Worm (Caenorhabditis elegans) whole organism, mixed stage, embryonic: Measurements from ENCODE around the gene bus-18.

Experiments
- bed-3 ChIP-seq: fragments of 200-800 bp; sonication (Bioruptor generic); optimal IDR thresholded peaks from 3 replicates; lab custom pipeline; 2018; ENCODE audit warnings: mild to moderate bottlenecking, missing genetic modification characterization, moderate library complexity, missing compliant biosample characterization
- ces-1 ChIP-seq: fragments of 150-350 bp; optimal IDR thresholded peaks from 2 replicates; lab custom pipeline; 2014; ENCODE audit warnings: missing biosample characterization, missing genetic modification reagents, missing genetic modification characterization
- hlh-1 ChIP-seq: fragments of 150-350 bp; optimal IDR thresholded peaks from 2 replicates; lab custom pipeline; 2014; ENCODE audit warnings: missing biosample characterization, missing genetic modification reagents, missing genetic modification characterization
- nhr-237 ChIP-seq: fragments of 150-350 bp; optimal IDR thresholded peaks from 2 replicates; lab custom pipeline; 2014; ENCODE audit warnings: missing biosample characterization, missing genetic modification characterization
- nhr-76 ChIP-seq: sonication (generic microtip); optimal IDR thresholded peaks from 2 replicates; lab custom pipeline; 2017; ENCODE audit warnings: missing biosample characterization, missing genetic modification characterization
- pha-4 ChIP-seq: fragments of 150-350 bp; optimal IDR thresholded peaks from 2 replicates; lab custom pipeline; 2018; ENCODE audit warnings: missing biosample characterization, missing genetic modification reagents, missing genetic modification characterization
- sem-2 ChIP-seq: fragments of 200-800 bp; sonication (Bioruptor generic); optimal IDR thresholded peaks from 2 replicates; lab custom pipeline; 2018; ENCODE audit warnings: mild to moderate bottlenecking, missing genetic modification characterization, missing compliant biosample characterization
- unc-120 ChIP-seq: sonication (generic microtip); optimal IDR thresholded peaks from 2 replicates; lab custom pipeline; 2017; ENCODE audit warnings: missing genetic modification characterization, missing compliant biosample characterization; ENCODE audit not compliant: poor library complexity, severe bottlenecking
- ztf-11 ChIP-seq: fragments of 150-350 bp; optimal IDR thresholded peaks from 2 replicates; lab custom pipeline; 2014; ENCODE audit warnings: missing biosample characterization, missing genetic modification characterization

DNA sequence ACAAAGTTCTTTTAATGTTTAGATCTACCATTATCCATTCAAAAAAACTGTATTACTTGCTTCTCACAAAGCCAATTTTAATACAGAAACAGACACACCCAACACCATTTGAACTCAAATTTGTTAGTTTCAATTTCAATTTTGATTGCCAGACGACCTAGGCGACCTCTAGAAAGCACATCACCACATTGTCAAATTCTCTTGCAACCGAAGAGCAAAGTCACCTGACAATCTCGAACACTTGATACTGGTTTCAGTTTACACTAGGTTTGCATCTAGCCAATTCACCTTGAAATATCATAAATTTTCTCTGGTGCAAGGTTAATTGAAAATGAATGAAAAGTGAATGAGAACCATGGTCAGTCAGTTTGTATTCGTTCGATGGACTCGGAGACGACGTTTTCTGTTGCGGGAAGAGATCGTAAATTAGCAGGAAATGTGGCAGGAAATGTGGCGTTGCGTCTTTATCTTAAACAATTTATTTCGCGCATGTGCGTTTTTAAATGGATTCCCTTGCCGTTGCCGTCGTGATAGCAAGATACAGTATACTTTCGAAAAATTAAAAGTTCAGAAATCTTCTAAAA lies 23.8 kb downstream of the bus-18 start:
- TF ChIP-seq nhr-237, result no peak
- no peak for TF ChIP-seq unc-120 (tag; lab: Kevin White, UChicago)
- no peak for TF ChIP-seq ces-1 (GFP tag; lab: Kevin White, UChicago)
- no peak for TF ChIP-seq hlh-1 (tag; lab: Kevin White, UChicago)
- no peak for TF ChIP-seq sem-2 (GFP tag; lab: Kevin White, UChicago)
- no peak for TF ChIP-seq bed-3 (GFP tag; lab: Kevin White, UChicago)
- TF ChIP-seq ztf-11 (tag; lab: Kevin White, UChicago), result no peak
- no peak for TF ChIP-seq pha-4 (tag; lab: Kevin White, UChicago)
- TF ChIP-seq nhr-76 (tag; lab: Kevin White, UChicago), result no peak
